Worm (Caenorhabditis elegans): Measurements from ENCODE around the gene fbxa-192.

DNA sequence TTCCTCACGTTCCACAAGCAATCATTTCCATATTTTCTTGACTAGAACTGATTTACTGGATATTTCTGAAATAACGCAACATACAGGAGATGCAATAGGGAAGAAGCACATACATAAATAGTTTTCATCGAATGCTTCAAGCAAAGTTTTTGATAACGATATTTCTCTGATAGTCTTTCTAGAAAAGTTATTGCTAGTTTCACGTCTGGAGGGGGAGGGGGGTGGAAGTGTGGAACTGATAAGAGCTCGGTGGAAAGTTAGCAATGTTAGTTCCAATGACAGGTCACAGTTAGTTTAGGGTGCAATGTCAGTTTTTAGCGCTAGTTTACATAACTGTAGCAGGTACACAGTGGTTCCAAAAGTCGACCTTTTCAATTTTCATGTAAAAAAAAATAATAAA, 33.5 kb downstream of the fbxa-192 start, which contains the start of gene Y6G8.6:
- TF ChIP-seq dve-1 (tag; optimal IDR thresholded peaks at IDR 0.05) (no peak), ref-2 (tag; optimal IDR thresholded peaks at IDR 0.05) (no peak), K02D7.2 (tag; optimal IDR thresholded peaks at IDR 0.05) (no peak), Y22D7AL.16 (tag; optimal IDR thresholded peaks at IDR 0.05) (no peak), ceh-24 (tag; optimal IDR thresholded peaks at IDR 0.05) (no peak)

All from whole organism, late embryonic.